Fruit fly (Drosophila melanogaster) whole organism, adult: Measurements from ENCODE around the gene FipoQ.

Source experiments
- CG7101 ChIP-seq: fragments of 200-800 bp; sonication (Bioruptor generic); optimal IDR thresholded peaks from 2 replicates; lab custom pipeline; 2018; ENCODE audit warnings: missing biosample characterization, mild to moderate bottlenecking, missing genetic modification characterization, moderate library complexity
- Mnt ChIP-seq: fragments of 200-800 bp; sonication (Bioruptor generic); optimal IDR thresholded peaks from 2 replicates; lab custom pipeline; 2016; ENCODE audit warnings: missing biosample characterization, mild to moderate bottlenecking, missing genetic modification characterization

DNA sequence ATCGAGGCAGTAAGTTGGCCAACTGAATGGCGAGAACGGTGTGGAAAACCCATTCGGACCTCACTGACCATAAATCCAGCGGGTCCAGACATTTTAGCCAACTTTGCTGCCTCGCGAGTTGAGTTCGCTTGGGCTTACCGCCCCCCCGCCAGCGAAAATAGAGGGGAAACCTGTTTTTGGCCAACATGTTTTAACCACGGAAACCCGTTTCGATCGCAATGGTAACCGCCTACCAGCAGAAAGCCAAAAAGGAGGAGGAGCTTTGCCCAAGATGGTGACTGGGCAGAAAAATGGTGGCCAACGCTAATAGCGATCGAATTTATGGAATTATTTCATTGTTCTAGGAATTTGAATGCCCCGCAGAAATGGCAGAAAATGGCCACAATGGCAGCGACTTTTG lies 32.0 kb downstream of the FipoQ start:
- TF ChIP-seq Mnt (GFP tag; lab: Kevin White, UChicago): no peak
- no peak for TF ChIP-seq CG7101
